Worm (Caenorhabditis elegans) whole organism, L4 larva: ENCODE data around the gene srv-15.

ENCODE experiments used
- ceh-62 ChIP-seq: sonication (generic microtip); optimal IDR thresholded peaks from 2 replicates; lab custom pipeline; 2017; ENCODE audit warnings: missing biosample characterization, missing genetic modification characterization
- daf-16 ChIP-seq, 3 experiments: sonication (generic microtip); optimal IDR thresholded peaks; 2 replicates each; lab custom pipeline; 2016 to 2017; ENCODE audit warnings: missing genetic modification characterization in 3 of 3, missing genetic modification reagents in 3 of 3, mild to moderate bottlenecking in 2 of 3, missing compliant biosample characterization in 2 of 3, missing biosample characterization in 1 of 3, moderate library complexity in 1 of 3
- dpl-1 ChIP-seq: fragments of 150-350 bp; optimal IDR thresholded peaks from 2 replicates; lab custom pipeline; 2014; ENCODE audit warnings: missing biosample characterization, missing genetic modification reagents, missing genetic modification characterization
- egl-27 ChIP-seq: sonication (generic microtip); optimal IDR thresholded peaks from 3 replicates; lab custom pipeline; 2017; ENCODE audit warnings: missing biosample characterization, missing genetic modification reagents, missing genetic modification characterization
- fos-1 ChIP-seq: fragments of 150-350 bp; optimal IDR thresholded peaks from 2 replicates; lab custom pipeline; 2014; ENCODE audit warnings: missing biosample characterization, missing genetic modification characterization
- mxl-2 ChIP-seq: fragments of 200-800 bp; sonication (Bioruptor generic); conservative IDR thresholded peaks from 2 replicates; pipeline ENCODE4 v1.3.6; 2022; ENCODE audit warnings: missing genetic modification reagents, missing genetic modification characterization, missing compliant biosample characterization
- nhr-102 ChIP-seq: sonication (generic microtip); optimal IDR thresholded peaks from 2 replicates; lab custom pipeline; 2016; ENCODE audit warnings: mild to moderate bottlenecking, missing genetic modification characterization, moderate library complexity, missing compliant biosample characterization
- nhr-237 ChIP-seq: sonication (generic microtip); optimal IDR thresholded peaks from 2 replicates; lab custom pipeline; 2017; ENCODE audit warnings: missing biosample characterization, missing genetic modification characterization
- nhr-76 ChIP-seq: fragments of 150-350 bp; optimal IDR thresholded peaks from 2 replicates; lab custom pipeline; 2014; ENCODE audit warnings: missing biosample characterization, missing genetic modification characterization

DNA sequence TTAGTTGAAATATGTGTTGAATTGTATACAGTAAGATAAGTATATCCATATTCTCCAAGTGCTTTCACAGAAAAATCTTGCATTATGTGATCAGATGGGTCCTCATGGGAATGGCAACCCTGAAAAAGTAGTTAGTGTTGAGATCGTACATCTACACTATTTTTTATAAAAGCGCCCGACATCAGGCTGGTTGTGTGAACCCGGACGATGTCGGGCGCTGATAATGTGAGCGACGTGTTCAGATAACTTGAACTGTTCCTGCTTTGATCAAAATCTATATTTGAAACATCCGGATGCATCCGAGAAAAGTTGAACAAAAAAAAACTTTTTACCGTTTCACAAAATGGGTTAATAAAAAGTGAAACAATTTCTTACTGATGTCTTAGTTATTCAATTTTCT lies 8.7 kb downstream of the srv-15 start:
- no peak for TF ChIP-seq daf-16 (GFP tag; optimal IDR thresholded peaks at IDR 0.05; lab: Kevin White, UChicago)
- TF ChIP-seq daf-16 (tag; optimal IDR thresholded peaks at IDR 0.05; lab: Kevin White, UChicago): no peak
- no peak for TF ChIP-seq egl-27 (tag; lab: Kevin White, UChicago)
- TF ChIP-seq dpl-1 (GFP tag; lab: Kevin White, UChicago): no peak
- TF ChIP-seq mxl-2 (GFP tag; lab: Robert Waterston, UW): no peak
- TF ChIP-seq fos-1 (tag; lab: Kevin White, UChicago): no peak
- TF ChIP-seq nhr-102: no peak
- TF ChIP-seq ceh-62 (tag; lab: Kevin White, UChicago): no peak
- TF ChIP-seq nhr-237 (tag; lab: Kevin White, UChicago): no peak
- TF ChIP-seq nhr-76: no peak
